Fruit fly (Drosophila melanogaster): Measurements from ENCODE around the gene tmod.

DNA sequence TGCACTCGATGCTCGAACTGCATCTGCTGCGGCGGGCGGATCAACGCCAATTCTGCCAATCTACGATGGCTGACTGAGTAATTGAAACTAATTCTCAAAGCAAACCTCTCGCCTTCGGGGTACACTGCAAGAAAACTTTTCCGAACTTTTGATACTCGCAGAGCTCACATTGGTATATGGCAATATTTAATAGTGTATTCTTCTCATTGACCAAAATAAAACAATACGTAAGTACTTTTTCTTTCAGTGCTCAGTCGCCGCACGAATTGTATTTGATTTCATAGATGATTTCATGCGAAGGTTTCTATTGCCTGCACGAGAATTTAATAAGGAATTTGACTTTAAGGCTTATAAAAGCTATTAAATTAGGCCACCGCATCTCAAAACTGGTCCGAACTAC, 6.8 kb upstream of the tmod start:
- TF ChIP-seq D1 (tag; optimal IDR thresholded peaks at IDR 0.05) = no peak
- no peak for TF ChIP-seq rn (GFP tag; IDR thresholded peaks at IDR 0.05)
- no peak for TF ChIP-seq Snoo (tag; optimal IDR thresholded peaks at IDR 0.05)
- TF ChIP-seq CG12605 (GFP tag; IDR thresholded peaks at IDR 0.05) = no peak
- no peak for TF ChIP-seq CG34367 (tag; optimal IDR thresholded peaks at IDR 0.05)
- TF ChIP-seq CG10348 (GFP tag; IDR thresholded peaks at IDR 0.05) = no peak
- TF ChIP-seq CG32121 (GFP tag; IDR thresholded peaks at IDR 0.05) = no peak
- no peak for TF ChIP-seq gl (tag; optimal IDR thresholded peaks at IDR 0.05)
- TF ChIP-seq fd96Ca (GFP tag; IDR thresholded peaks at IDR 0.05) = peak; percentile 42; the same call in 1 of the 3 replicates
- TF ChIP-seq EcR (GFP tag; optimal IDR thresholded peaks at IDR 0.05) = no peak
- no peak for TF ChIP-seq CG17806 (tag; optimal IDR thresholded peaks at IDR 0.05)

All from whole organism, pupa.